Fruit fly (Drosophila melanogaster) whole organism, wandering third instar larva: ENCODE measurements around the gene CG17839.

Source experiments
- Abd-B ChIP-seq: fragments of >200 bp; optimal IDR thresholded peaks from 2 replicates; lab custom pipeline; 2017; ENCODE audit warnings: missing biosample characterization, missing genetic modification characterization
- CG32264 ChIP-seq: fragments of 200-800 bp; sonication (Bioruptor generic); optimal IDR thresholded peaks from 2 replicates; lab custom pipeline; 2016; ENCODE audit warnings: missing biosample characterization, missing genetic modification characterization
- CG9705 ChIP-seq: fragments of 200-800 bp; sonication (Bioruptor generic); optimal IDR thresholded peaks from 2 replicates; lab custom pipeline; 2018; ENCODE audit warnings: missing biosample characterization, mild to moderate bottlenecking, missing genetic modification characterization
- CrebA ChIP-seq: fragments of 200-800 bp; sonication (Bioruptor generic); optimal IDR thresholded peaks from 2 replicates; lab custom pipeline; 2016; ENCODE audit warnings: missing biosample characterization, mild to moderate bottlenecking, missing genetic modification characterization, borderline replicate concordance
- Dfd ChIP-seq: fragments of >200 bp; optimal IDR thresholded peaks from 2 replicates; lab custom pipeline; 2017; ENCODE audit warnings: missing biosample characterization, missing genetic modification characterization
- Dif ChIP-seq: fragments of 200-275, 200-300 bp; sonication (Bioruptor generic); optimal IDR thresholded peaks from 2 replicates; lab custom pipeline; 2018; ENCODE audit warnings: missing biosample characterization, missing genetic modification characterization; ENCODE audit not compliant: partially characterized antibody
- GATAd ChIP-seq: sonication (Bioruptor generic); optimal IDR thresholded peaks from 2 replicates; lab custom pipeline; 2016; ENCODE audit warnings: missing biosample characterization, missing genetic modification characterization
- HLH106 ChIP-seq: fragments of 200-800 bp; optimal IDR thresholded peaks from 3 replicates; lab custom pipeline; 2019; ENCODE audit warnings: missing biosample characterization, mild to moderate bottlenecking, missing genetic modification characterization, moderate library complexity
- Hnf4 ChIP-seq: fragments of 200-800 bp; sonication (Bioruptor generic); optimal IDR thresholded peaks from 2 replicates; lab custom pipeline; 2016; ENCODE audit warnings: missing biosample characterization, mild to moderate bottlenecking, missing genetic modification characterization
- Hr78 ChIP-seq: fragments of >200 bp; optimal IDR thresholded peaks from 2 replicates; lab custom pipeline; 2017; ENCODE audit warnings: missing biosample characterization, missing genetic modification characterization
- Hr83 ChIP-seq: fragments of 200-300 bp; sonication (Bioruptor generic); optimal IDR thresholded peaks from 2 replicates; lab custom pipeline; 2016; ENCODE audit warnings: missing biosample characterization, mild to moderate bottlenecking, missing genetic modification characterization, moderate library complexity; ENCODE audit not compliant: poor library complexity, severe bottlenecking
- Jra ChIP-seq: sonication (Bioruptor generic); optimal IDR thresholded peaks from 2 replicates; lab custom pipeline; 2016; ENCODE audit warnings: missing biosample characterization, missing genetic modification characterization
- Mio ChIP-seq: sonication (Bioruptor generic); optimal IDR thresholded peaks from 2 replicates; lab custom pipeline; 2016; ENCODE audit warnings: missing biosample characterization, missing genetic modification characterization
- Myc ChIP-seq: fragments of >200 bp; optimal IDR thresholded peaks from 2 replicates; lab custom pipeline; 2017
- N ChIP-seq: fragments of >200 bp; optimal IDR thresholded peaks from 2 replicates; lab custom pipeline; 2018; ENCODE audit warnings: missing biosample characterization, missing external identifiers, missing genetic modification characterization
- OdsH ChIP-seq: fragments of 200-800 bp; sonication (Bioruptor generic); optimal IDR thresholded peaks from 2 replicates; lab custom pipeline; 2016; ENCODE audit warnings: missing biosample characterization, mild to moderate bottlenecking, missing genetic modification characterization
- Rel ChIP-seq, 2 experiments: fragments of 200-800 bp; sonication (Bioruptor generic) in 1 of 2; optimal IDR thresholded peaks; 2 replicates in 1 of 2; 3 replicates in 1 of 2; lab custom pipeline; 2016 to 2019; ENCODE audit warnings: mild to moderate bottlenecking in 2 of 2, missing biosample characterization in 2 of 2, missing genetic modification characterization in 2 of 2, moderate library complexity in 1 of 2
- Sp1 ChIP-seq: fragments of 200-800 bp; sonication (Bioruptor generic); optimal IDR thresholded peaks from 3 replicates; lab custom pipeline; 2019; ENCODE audit warnings: missing biosample characterization, mild to moderate bottlenecking, missing genetic modification characterization, moderate library complexity
- Vsx2 ChIP-seq: fragments of 200-300, 225-300 bp; sonication (Bioruptor generic); optimal IDR thresholded peaks from 2 replicates; lab custom pipeline; 2018; ENCODE audit warnings: missing biosample characterization, missing genetic modification characterization; ENCODE audit not compliant: partially characterized antibody
- br ChIP-seq: fragments of 200-800 bp; sonication (Bioruptor generic); optimal IDR thresholded peaks from 2 replicates; lab custom pipeline; 2016; ENCODE audit warnings: missing biosample characterization, missing genetic modification characterization
- brk ChIP-seq: fragments of 200-800 bp; sonication (Bioruptor generic); optimal IDR thresholded peaks from 2 replicates; lab custom pipeline; 2016; ENCODE audit warnings: missing biosample characterization, mild to moderate bottlenecking, missing genetic modification characterization
- dl ChIP-seq, 2 experiments: fragments of 175-275, 200-275 bp in 1 of 2; fragments of 200-275 bp in 1 of 2; sonication (Bioruptor generic); optimal IDR thresholded peaks; lab custom pipeline; 2018; ENCODE audit warnings: mild to moderate bottlenecking in 2 of 2, missing biosample characterization in 2 of 2, missing genetic modification characterization in 2 of 2, moderate library complexity in 2 of 2; ENCODE audit not compliant: partially characterized antibody in 2 of 2, insufficient read depth in 1 of 2
- dmrt93B ChIP-seq: fragments of 200-800 bp; sonication (Bioruptor generic); optimal IDR thresholded peaks from 2 replicates; lab custom pipeline; 2018; ENCODE audit warnings: missing biosample characterization, mild to moderate bottlenecking, missing genetic modification characterization
- dsf ChIP-seq: sonication (Bioruptor generic); optimal IDR thresholded peaks from 2 replicates; lab custom pipeline; 2016; ENCODE audit warnings: missing biosample characterization, missing genetic modification characterization, borderline replicate concordance
- ey ChIP-seq: fragments of 200-800 bp; sonication (Bioruptor generic); optimal IDR thresholded peaks from 2 replicates; lab custom pipeline; 2016; ENCODE audit warnings: missing biosample characterization, missing genetic modification characterization
- foxo ChIP-seq, 2 experiments: fragments of 200-800 bp; sonication (Bioruptor generic); optimal IDR thresholded peaks; 2 replicates in 1 of 2; 3 replicates in 1 of 2; lab custom pipeline; 2016 to 2017; ENCODE audit warnings: missing biosample characterization in 2 of 2, missing genetic modification characterization in 2 of 2
- fru ChIP-seq: fragments of 200-800 bp; sonication (Bioruptor generic); optimal IDR thresholded peaks from 3 replicates; lab custom pipeline; 2016; ENCODE audit warnings: missing biosample characterization, mild to moderate bottlenecking, missing genetic modification characterization
- h ChIP-seq: fragments of 200-800 bp; sonication (Bioruptor generic); optimal IDR thresholded peaks from 3 replicates; lab custom pipeline; 2016; ENCODE audit warnings: missing biosample characterization, mild to moderate bottlenecking, missing genetic modification characterization
- jim ChIP-seq: fragments of 175-275, 200-325 bp; sonication (Bioruptor generic); optimal IDR thresholded peaks from 2 replicates; lab custom pipeline; 2016; ENCODE audit warnings: missing biosample characterization, mild to moderate bottlenecking, missing genetic modification characterization
- lola ChIP-seq: fragments of >200 bp; optimal IDR thresholded peaks from 2 replicates; lab custom pipeline; 2017; ENCODE audit warnings: missing biosample characterization, missing genetic modification characterization
- pan ChIP-seq: fragments of >200 bp; optimal IDR thresholded peaks from 2 replicates; lab custom pipeline; 2017
- psq ChIP-seq: fragments of 200-800 bp; sonication (Bioruptor generic); optimal IDR thresholded peaks from 3 replicates; lab custom pipeline; 2017; ENCODE audit warnings: missing biosample characterization, mild to moderate bottlenecking, missing genetic modification characterization, moderate library complexity
- rgr ChIP-seq: fragments of 200-800 bp; sonication (Bioruptor generic); optimal IDR thresholded peaks from 3 replicates; lab custom pipeline; 2016; ENCODE audit warnings: missing biosample characterization, mild to moderate bottlenecking, missing genetic modification characterization
- sage ChIP-seq: fragments of 200-800 bp; sonication (Bioruptor generic); optimal IDR thresholded peaks from 2 replicates; lab custom pipeline; 2016; ENCODE audit warnings: missing biosample characterization, mild to moderate bottlenecking, missing genetic modification characterization
- sv ChIP-seq: fragments of 200-800 bp; sonication (Bioruptor generic); optimal IDR thresholded peaks from 3 replicates; lab custom pipeline; 2016; ENCODE audit warnings: missing biosample characterization, missing genetic modification characterization
- tai ChIP-seq: sonication (Bioruptor generic); optimal IDR thresholded peaks from 2 replicates; lab custom pipeline; 2016; ENCODE audit warnings: missing biosample characterization, missing genetic modification characterization
- usp ChIP-seq: fragments of >200 bp; optimal IDR thresholded peaks from 2 replicates; lab custom pipeline; 2017; ENCODE audit warnings: missing biosample characterization, missing genetic modification characterization
- woc ChIP-seq: sonication (Bioruptor generic); optimal IDR thresholded peaks from 2 replicates; lab custom pipeline; 2016; ENCODE audit warnings: missing biosample characterization, mild to moderate bottlenecking, missing genetic modification characterization

Gene CG17839

DNA sequence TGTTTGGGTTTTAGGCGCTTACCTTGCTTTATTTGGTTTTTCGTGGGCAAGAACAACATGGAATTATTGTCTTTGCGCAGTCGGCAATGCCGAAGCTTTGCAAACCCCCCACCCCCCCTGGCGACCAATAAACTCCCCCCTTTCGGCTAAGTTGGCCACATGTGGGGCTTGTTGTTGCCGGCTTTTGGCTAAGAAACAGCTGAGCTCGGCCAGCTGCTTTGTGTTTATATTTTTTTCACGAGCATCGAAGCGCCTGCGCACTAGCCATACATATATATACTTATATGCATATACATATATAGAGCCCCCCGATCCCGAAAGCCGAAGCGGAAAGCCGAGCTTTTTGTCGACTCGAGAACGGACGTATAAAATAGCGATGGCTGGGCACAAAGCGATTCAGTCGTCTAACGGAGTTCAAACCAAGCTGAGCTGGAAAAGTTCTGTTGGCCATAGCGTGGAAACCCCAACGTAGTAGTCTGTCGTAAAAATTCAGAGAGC lies at the start of gene CG17839:
TSS of gene CG17839 (plus strand) at position 413 of the 498 bp plus-strand sequence.
- no peak for TF ChIP-seq sage
- no peak for TF ChIP-seq Myc (lab: Kevin White, UChicago)
- TF ChIP-seq h (GFP tag; lab: Kevin White, UChicago) = no peak
- no peak for TF ChIP-seq pan (lab: Kevin White, UChicago)
- TF ChIP-seq Hr78 = no peak
- TF ChIP-seq Vsx2 = no peak
- TF ChIP-seq HLH106 (tag; lab: Kevin White, UChicago) = no peak
- TF ChIP-seq br (GFP tag; lab: Kevin White, UChicago) = no peak

DNA sequence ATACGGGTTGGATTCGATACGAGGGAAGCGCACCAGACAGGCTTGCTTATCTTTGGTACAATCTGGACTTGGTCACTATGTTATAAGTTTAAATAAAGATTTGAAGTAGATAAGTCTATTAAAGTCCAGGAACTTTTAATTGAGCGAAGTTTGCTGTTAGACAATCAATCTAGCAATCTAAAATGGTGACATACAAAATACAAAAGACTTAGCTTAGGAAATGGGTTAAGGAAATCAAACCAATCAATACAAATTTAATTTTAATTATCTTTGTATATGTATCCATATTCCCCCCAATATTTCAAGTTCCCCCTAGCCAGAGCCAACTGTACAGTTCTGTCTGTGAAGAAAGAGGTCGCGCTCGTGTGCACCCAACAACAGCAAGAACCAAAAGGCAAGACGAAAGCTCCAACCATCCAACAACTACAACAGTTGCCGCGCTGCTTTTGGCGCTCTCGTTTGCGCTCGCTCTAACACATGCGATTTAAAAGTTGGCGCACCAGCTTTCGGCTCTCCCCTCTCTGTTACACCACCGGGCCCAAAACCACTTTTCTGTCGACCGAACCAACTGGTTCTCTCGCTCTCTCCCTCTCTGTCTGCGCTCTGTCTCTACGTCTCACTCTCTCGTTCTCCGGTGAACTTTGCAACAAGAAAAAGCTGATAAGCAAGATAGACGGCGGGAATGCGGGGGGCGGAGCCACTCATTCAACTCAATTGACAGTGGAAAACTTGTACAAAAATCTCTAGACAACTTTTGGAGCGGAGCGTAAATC lies 48.8 kb upstream of the CG17839 start:
- peak; percentile 84 for TF ChIP-seq dmrt93B (GFP tag; lab: Kevin White, UChicago)
- peak; percentile 44 for TF ChIP-seq Dfd
- peak; percentile 63 for TF ChIP-seq Rel (GFP tag; optimal IDR thresholded peaks at IDR 0.05; lab: Kevin White, UChicago)
- TF ChIP-seq Rel (tag; optimal IDR thresholded peaks at IDR 0.05; lab: Kevin White, UChicago) = peak; percentile 39
- peak; percentile 88 for TF ChIP-seq ey (GFP tag; lab: Kevin White, UChicago)
- peak; percentile 74 for TF ChIP-seq br (GFP tag; lab: Kevin White, UChicago)
- peak; percentile 12 for TF ChIP-seq GATAd (GFP tag; lab: Kevin White, UChicago)
- no peak for TF ChIP-seq Abd-B (GFP tag; lab: Kevin White, UChicago)
- TF ChIP-seq brk (GFP tag; lab: Kevin White, UChicago) = peak; percentile 53
- TF ChIP-seq dl (GFP tag; optimal IDR thresholded peaks at IDR 0.05; lab: Kevin White, UChicago; ENCODE audit: insufficient read depth in 1 of 2, partially characterized antibody in 2 of 2) = peak; percentile 97 to 98
- peak; percentile 78 for TF ChIP-seq Hr83 (GFP tag; lab: Kevin White, UChicago)
- TF ChIP-seq rgr (GFP tag; lab: Kevin White, UChicago) = peak; percentile 81
- TF ChIP-seq HLH106 (tag; lab: Kevin White, UChicago) = peak; percentile 88
- peak; percentile 97 for TF ChIP-seq Vsx2
- no peak for TF ChIP-seq Jra (GFP tag; lab: Kevin White, UChicago)
- no peak for TF ChIP-seq Hr78
- peak; percentile 68 for TF ChIP-seq Hnf4 (GFP tag; lab: Kevin White, UChicago)
- TF ChIP-seq usp (GFP tag; lab: Kevin White, UChicago) = no peak
- peak; percentile 50 for TF ChIP-seq dsf (GFP tag; lab: Kevin White, UChicago)
- TF ChIP-seq jim (GFP tag; lab: Kevin White, UChicago) = no peak
- no peak for TF ChIP-seq Myc (lab: Kevin White, UChicago)
- peak; percentile 29 to 88 for TF ChIP-seq foxo (GFP tag; optimal IDR thresholded peaks at IDR 0.05; lab: Kevin White, UChicago)
- TF ChIP-seq OdsH (GFP tag; lab: Kevin White, UChicago) = peak; percentile 84
- peak; percentile 89 for TF ChIP-seq h (GFP tag; lab: Kevin White, UChicago)
- TF ChIP-seq sv (GFP tag; lab: Kevin White, UChicago) = peak; percentile 75
- TF ChIP-seq lola = peak; percentile 26
- no peak for TF ChIP-seq N (GFP tag; lab: Kevin White, UChicago)
- TF ChIP-seq tai (GFP tag; lab: Kevin White, UChicago) = peak; percentile 68
- peak; percentile 21 for TF ChIP-seq Mio (GFP tag; lab: Kevin White, UChicago)
- TF ChIP-seq woc (GFP tag; lab: Kevin White, UChicago) = peak; percentile 80
- TF ChIP-seq CrebA (GFP tag; lab: Kevin White, UChicago) = peak; percentile 88
- TF ChIP-seq psq (GFP tag; lab: Kevin White, UChicago) = peak; percentile 75
- TF ChIP-seq Dif (GFP tag; lab: Kevin White, UChicago) = peak; percentile 99
- TF ChIP-seq fru (GFP tag; lab: Kevin White, UChicago) = peak; percentile 84
- TF ChIP-seq pan (lab: Kevin White, UChicago) = no peak
- TF ChIP-seq sage = no peak
- peak; percentile 85 for TF ChIP-seq Sp1 (GFP tag; lab: Kevin White, UChicago)
- peak; percentile 76 for TF ChIP-seq CG9705 (GFP tag; lab: Kevin White, UChicago)
- peak; percentile 16 for TF ChIP-seq CG32264 (GFP tag; lab: Kevin White, UChicago)
